Worm (Caenorhabditis elegans) whole organism, L1 larva: ENCODE measurements around the gene tra-2.

Source experiments
- lin-15B ChIP-seq: fragments of 150-350 bp; sonication (generic microtip); optimal IDR thresholded peaks from 3 replicates; lab custom pipeline; 2014; ENCODE audit warnings: missing biosample characterization, missing genetic modification characterization
- nhr-20 ChIP-seq: sonication (generic microtip); optimal IDR thresholded peaks from 2 replicates; lab custom pipeline; 2016; ENCODE audit warnings: mild to moderate bottlenecking, missing genetic modification characterization, missing compliant biosample characterization
- pqm-1 ChIP-seq: sonication (generic microtip); optimal IDR thresholded peaks from 3 replicates; lab custom pipeline; 2017; ENCODE audit warnings: missing biosample characterization, missing genetic modification characterization

ce11 chrII:6939873-6940272, 25.6 kb downstream of the tra-2 start:
- TF ChIP-seq pqm-1 (tag; lab: Kevin White, UChicago) (no peak), lin-15B (tag; lab: Kevin White, UChicago) (no peak), nhr-20 (tag; lab: Kevin White, UChicago) (no peak)
